Worm (Caenorhabditis elegans): ENCODE results near the gene D1025.10.
"Not testable (repeated sequence)": the region's sequence is repeated elsewhere in the genome, so short reads cannot be mapped to it uniquely, and the experiment has no call there.

The D1025.10 gene

DNA sequence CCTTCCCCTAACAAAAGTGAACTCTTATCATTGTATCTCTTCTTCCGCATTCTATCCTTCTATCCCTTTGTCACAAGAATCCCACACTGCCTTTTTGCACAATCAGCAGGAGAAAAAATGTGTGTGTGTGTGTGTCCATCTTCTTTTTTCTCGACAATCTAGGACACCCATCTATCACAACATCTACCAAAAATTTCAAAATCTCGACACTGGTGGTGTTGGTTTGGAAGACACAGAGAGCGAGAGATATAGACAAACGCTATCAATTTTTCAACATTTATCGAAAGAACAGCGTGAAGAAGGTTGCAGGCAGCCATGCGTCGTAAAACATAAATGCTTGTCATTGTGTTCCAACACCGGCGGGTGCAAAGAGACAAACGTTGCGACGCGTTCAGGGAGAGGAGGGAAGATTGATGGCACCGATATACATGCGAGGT is 7.8 kb upstream of the D1025.10 start:
- TF ChIP-seq ama-1 (optimal IDR thresholded peaks at IDR 0.05) (no peak), ceh-36 (tag; optimal IDR thresholded peaks at IDR 0.05) (no peak)

DNA sequence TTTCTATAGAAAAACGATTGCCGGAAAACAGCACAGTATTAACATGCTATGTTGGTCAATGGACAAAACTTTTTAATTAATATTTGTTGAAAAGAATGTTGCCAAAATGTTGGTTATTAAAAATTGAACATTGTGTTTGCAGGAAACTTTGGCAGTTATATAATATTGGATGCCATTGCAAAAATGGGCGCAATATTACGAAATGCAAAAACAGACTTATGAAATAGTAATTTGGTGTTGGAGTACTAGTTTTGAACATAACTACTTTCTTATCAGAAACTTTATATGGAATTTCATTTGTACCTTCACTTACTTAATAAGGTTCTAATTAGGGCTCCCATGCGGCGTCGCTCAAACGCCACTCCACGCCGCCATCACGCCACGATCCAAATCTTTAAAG is 6.3 kb upstream of the D1025.10 start:
- TF ChIP-seq ceh-36 (tag; optimal IDR thresholded peaks at IDR 0.05) (no peak), hnd-1 (tag; optimal IDR thresholded peaks at IDR 0.05) (no peak)

DNA sequence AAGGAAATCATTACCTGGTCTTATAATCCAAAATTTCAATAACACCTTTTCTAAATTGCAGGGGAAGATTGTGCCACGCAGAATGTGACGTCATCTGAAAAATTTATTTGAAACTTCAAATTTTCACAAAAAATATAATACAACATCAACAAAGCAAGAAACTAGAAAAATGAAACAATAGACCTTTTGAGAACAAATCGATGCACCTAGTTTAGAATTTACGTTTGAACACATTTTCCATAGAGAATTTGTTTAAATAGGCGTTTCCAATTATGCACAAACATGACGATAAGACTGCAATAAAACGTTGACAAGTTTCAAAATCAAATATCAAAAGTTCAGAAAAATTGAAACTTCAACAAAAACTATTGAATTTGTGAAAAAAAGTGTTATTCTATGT is 3.8 kb upstream of the D1025.10 start, which contains the start of gene fbxa-141:
Gene fbxa-141, minus strand, starts transcription at position 101 of the 400 bp plus-strand sequence.
- TF ChIP-seq ceh-36 (tag; optimal IDR thresholded peaks at IDR 0.05), result no peak
- no peak for TF ChIP-seq ceh-13 (GFP tag; optimal IDR thresholded peaks at IDR 0.05)

DNA sequence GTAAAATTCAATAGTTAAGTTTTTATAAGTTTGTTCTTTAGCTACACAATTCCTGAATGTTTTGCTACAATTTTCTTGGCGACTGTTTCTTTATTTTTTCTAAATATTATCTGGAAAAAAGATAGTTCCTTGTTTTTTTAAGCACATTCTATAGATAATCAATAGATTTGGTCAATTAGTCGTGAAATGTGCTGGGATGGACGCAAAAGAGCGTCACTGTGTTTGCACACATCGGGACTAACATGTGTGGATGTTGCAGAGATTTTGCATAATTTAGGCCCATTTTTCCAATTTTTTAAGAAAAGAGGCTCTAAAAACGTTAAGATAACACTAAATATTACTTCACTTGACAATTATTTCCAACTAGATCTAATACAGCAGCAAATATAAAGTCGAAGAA is 3.2 kb upstream of the D1025.10 start:
- no peak for TF ChIP-seq ets-7 (tag; optimal IDR thresholded peaks at IDR 0.05)
- no peak for TF ChIP-seq hnd-1 (tag; optimal IDR thresholded peaks at IDR 0.05)
- no peak for TF ChIP-seq ceh-13 (GFP tag; optimal IDR thresholded peaks at IDR 0.05)
- TF ChIP-seq tbx-37 (GFP tag; conservative IDR thresholded peaks at IDR 0.05), result no peak
- no peak for TF ChIP-seq sea-1 (GFP tag; conservative IDR thresholded peaks at IDR 0.05)
- TF ChIP-seq ceh-36 (tag; optimal IDR thresholded peaks at IDR 0.05), result peak; percentile 5
- no peak for TF ChIP-seq flt-1 (GFP tag; IDR thresholded peaks at IDR 0.05)
- no peak for TF ChIP-seq scrt-1 (GFP tag; IDR thresholded peaks at IDR 0.05)

DNA sequence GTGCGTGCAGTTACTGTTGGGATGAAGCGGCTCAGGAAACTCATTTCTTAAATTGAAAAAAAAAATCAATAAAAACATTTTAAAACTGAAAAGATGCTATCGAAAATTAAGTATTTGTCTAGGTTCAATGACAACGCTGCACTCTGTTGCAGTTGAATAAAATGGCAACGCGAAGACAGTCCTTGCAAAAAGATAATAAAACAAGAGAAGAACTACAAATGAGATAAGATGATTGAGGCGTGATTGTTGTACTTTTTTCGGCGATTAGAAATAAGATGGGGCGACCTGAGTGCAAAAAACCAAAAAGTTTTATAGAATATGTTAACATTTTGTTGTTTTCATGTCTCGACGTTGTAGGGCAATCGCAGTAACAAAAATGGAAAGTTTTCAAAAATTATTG is 1.6 kb upstream of the D1025.10 start, which contains the start of gene gcsh-1:
Gene gcsh-1, minus strand, starts transcription at position 46 of the 400 bp plus-strand sequence.
- TF ChIP-seq sea-1 (GFP tag; conservative IDR thresholded peaks at IDR 0.05), result no peak
- TF ChIP-seq tbx-11 (GFP tag; IDR thresholded peaks at IDR 0.05), result no peak
- no peak for TF ChIP-seq tra-4 (tag; optimal IDR thresholded peaks at IDR 0.05)
- TF ChIP-seq hmg-4 (GFP tag; optimal IDR thresholded peaks at IDR 0.05), result no peak
- TF ChIP-seq ama-1 (optimal IDR thresholded peaks at IDR 0.05), result no peak
- TF ChIP-seq aly-1 (tag; optimal IDR thresholded peaks at IDR 0.05), result no peak
- TF ChIP-seq ceh-13 (GFP tag; optimal IDR thresholded peaks at IDR 0.05), result no peak
- no peak for TF ChIP-seq tbx-37 (GFP tag; conservative IDR thresholded peaks at IDR 0.05)
- no peak for TF ChIP-seq flt-1 (GFP tag; IDR thresholded peaks at IDR 0.05)
- no peak for TF ChIP-seq pes-1 (GFP tag; IDR thresholded peaks at IDR 0.05)
- TF ChIP-seq ceh-36 (tag; optimal IDR thresholded peaks at IDR 0.05), result no peak

DNA sequence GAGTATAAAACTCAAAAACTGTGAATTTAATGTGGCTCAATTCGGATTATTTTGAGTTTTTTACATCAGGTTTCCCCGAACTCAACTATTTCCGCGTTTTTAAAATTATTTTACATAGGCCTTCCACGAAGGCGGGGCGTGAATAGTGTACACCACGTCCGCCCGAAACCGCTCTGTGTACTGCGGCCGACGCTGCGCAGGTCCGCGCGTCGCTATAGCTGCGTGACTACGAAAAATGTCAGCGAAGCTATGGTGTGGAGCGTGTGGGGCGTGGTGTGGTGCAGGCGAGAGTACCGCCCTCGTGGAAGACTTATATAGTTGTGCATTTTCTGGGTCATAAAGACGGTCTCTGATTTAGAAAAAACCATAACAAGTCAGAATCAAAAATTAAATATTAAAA is 1.2 kb downstream of the D1025.10 start:
- TF ChIP-seq ets-7 (tag; optimal IDR thresholded peaks at IDR 0.05) (no peak), tbx-37 (GFP tag; conservative IDR thresholded peaks at IDR 0.05) (no peak), flt-1 (GFP tag; IDR thresholded peaks at IDR 0.05) (no peak), ceh-13 (GFP tag; optimal IDR thresholded peaks at IDR 0.05) (no peak)

DNA sequence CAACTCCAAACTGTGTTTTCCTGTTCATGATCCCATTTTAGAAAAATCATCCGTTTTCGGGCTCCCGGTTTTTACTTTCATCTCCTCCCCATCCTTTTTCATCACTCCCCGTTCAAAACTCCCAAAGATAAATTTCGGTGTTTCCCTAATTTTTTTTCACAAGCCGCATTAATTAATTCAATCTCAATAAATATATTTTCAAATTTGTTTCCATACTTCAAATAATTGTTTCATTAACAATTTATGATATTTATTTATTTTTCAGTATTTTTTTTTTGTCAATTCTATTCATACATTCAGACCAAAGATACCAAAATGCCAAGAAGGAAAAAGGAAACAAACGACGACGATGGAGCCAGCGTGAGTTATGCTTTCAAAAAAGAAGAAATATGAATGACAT is 3.8 kb downstream of the D1025.10 start, which contains the start of gene D1025.1:
Gene D1025.1, plus strand, starts transcription at position 301 of the 400 bp plus-strand sequence.
- TF ChIP-seq F13C5.2 (tag; optimal IDR thresholded peaks at IDR 0.05), result no peak
- TF ChIP-seq sea-1 (GFP tag; conservative IDR thresholded peaks at IDR 0.05), result no peak

DNA sequence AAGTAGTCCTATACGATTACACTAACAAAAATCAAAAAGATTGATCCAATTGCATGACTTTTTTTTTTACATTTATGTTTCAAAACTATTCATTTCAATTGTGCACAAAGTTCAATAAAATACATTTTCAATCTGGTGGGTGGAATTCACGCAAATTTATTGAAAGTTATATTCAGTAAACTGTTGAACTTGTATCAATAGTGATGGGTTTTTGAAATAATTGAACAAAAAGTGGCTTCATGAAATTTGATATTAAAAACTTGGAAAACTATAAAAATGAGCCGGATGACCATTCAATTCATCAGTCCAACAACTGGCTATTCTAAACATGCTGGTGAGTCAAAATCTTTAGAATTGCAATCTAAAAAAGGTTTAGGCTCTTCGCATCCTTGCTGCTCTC is 6.6 kb downstream of the D1025.10 start, which contains the start of gene nspc-16:
Gene nspc-16, plus strand, starts transcription at position 301 of the 400 bp plus-strand sequence.
- TF ChIP-seq ama-1 (optimal IDR thresholded peaks at IDR 0.05), result no peak
- no peak for TF ChIP-seq tra-4 (tag; optimal IDR thresholded peaks at IDR 0.05)
- no peak for TF ChIP-seq hnd-1 (tag; optimal IDR thresholded peaks at IDR 0.05)
- no peak for TF ChIP-seq ceh-36 (tag; optimal IDR thresholded peaks at IDR 0.05)
- no peak for TF ChIP-seq F13C5.2 (tag; optimal IDR thresholded peaks at IDR 0.05)
- TF ChIP-seq aly-1 (tag; optimal IDR thresholded peaks at IDR 0.05), result no peak
- TF ChIP-seq B0310.2 (tag; optimal IDR thresholded peaks at IDR 0.05), result no peak
- TF ChIP-seq hmg-4 (GFP tag; optimal IDR thresholded peaks at IDR 0.05), result no peak
- no peak for TF ChIP-seq tbx-11 (GFP tag; IDR thresholded peaks at IDR 0.05)
- TF ChIP-seq ets-7 (tag; optimal IDR thresholded peaks at IDR 0.05), result no peak
- TF ChIP-seq sea-1 (GFP tag; conservative IDR thresholded peaks at IDR 0.05), result no peak
- no peak for TF ChIP-seq pes-1 (GFP tag; IDR thresholded peaks at IDR 0.05)
- TF ChIP-seq hmbx-1 (tag; optimal IDR thresholded peaks at IDR 0.05), result no peak
- TF ChIP-seq scrt-1 (GFP tag; IDR thresholded peaks at IDR 0.05), result no peak

DNA sequence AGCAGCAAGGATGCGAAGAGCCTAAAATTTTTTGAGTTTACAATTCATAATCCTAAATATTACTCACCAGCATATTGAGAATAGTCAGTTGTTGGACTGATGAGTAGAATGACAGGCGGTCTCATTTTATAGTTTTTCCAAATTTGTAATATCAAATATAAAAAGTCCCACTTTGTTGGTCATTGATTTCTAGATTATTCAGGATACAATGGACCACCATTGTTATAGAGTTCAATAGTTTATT is 8.3 kb downstream of the D1025.10 start, which contains the start of gene nspc-17:
Gene nspc-17, minus strand, starts transcription at position 101 of the 244 bp plus-strand sequence.
- not testable (repeated sequence) for TF ChIP-seq hnd-1 (tag; optimal IDR thresholded peaks at IDR 0.05); flt-1 (GFP tag; IDR thresholded peaks at IDR 0.05); F13C5.2 (tag; optimal IDR thresholded peaks at IDR 0.05)
